Worm (Caenorhabditis elegans) whole organism, L4 larva: ENCODE data around the gene teg-1.

Experiments used
- D1046.2 ChIP-seq: fragments of 200-800 bp; sonication (Bioruptor generic); IDR thresholded peaks from 2 replicates; pipeline ENCODE4 v1.3.6; 2022; ENCODE audit warnings: missing genetic modification characterization, missing compliant biosample characterization
- F10B5.3 ChIP-seq: sonication (generic microtip); optimal IDR thresholded peaks from 2 replicates; lab custom pipeline; 2016; ENCODE audit warnings: mild to moderate bottlenecking, missing genetic modification characterization, missing compliant biosample characterization
- T20F7.1 ChIP-seq: fragments of 200-800 bp; sonication (Bioruptor generic); optimal IDR thresholded peaks from 2 replicates; lab custom pipeline; 2018; ENCODE audit warnings: mild to moderate bottlenecking, missing genetic modification characterization, missing compliant biosample characterization
- Y105C5A.15 ChIP-seq: fragments of 200-800 bp; sonication (Bioruptor generic); IDR thresholded peaks from 2 replicates; pipeline ENCODE4 v1.3.6; 2022; ENCODE audit warnings: missing genetic modification characterization, missing compliant biosample characterization
- ZK337.2 ChIP-seq: fragments of 200-800 bp; sonication (Bioruptor generic); IDR thresholded peaks from 2 replicates; pipeline ENCODE4 v1.3.6; 2022; ENCODE audit warnings: missing genetic modification reagents, missing genetic modification characterization, missing compliant biosample characterization
- aha-1 ChIP-seq: fragments of 150-350 bp; peaks from one replicate; lab custom pipeline; 2014; ENCODE audit warnings: missing biosample characterization, missing genetic modification characterization
- ama-1 ChIP-seq: fragments of 150-350 bp; optimal IDR thresholded peaks from 2 replicates; lab custom pipeline; 2014; ENCODE audit warnings: inconsistent platforms, mixed read lengths
- arid-1 ChIP-seq: fragments of 200-800 bp; sonication (Bioruptor generic); conservative IDR thresholded peaks from 2 replicates; pipeline ENCODE4 v1.3.6; 2022; ENCODE audit warnings: missing genetic modification reagents, missing genetic modification characterization, missing compliant biosample characterization
- attf-4 ChIP-seq: sonication (generic microtip); optimal IDR thresholded peaks from 3 replicates; lab custom pipeline; 2017; ENCODE audit warnings: missing biosample characterization, missing genetic modification characterization
- cey-2 ChIP-seq: sonication (generic microtip); optimal IDR thresholded peaks from 3 replicates; lab custom pipeline; 2017; ENCODE audit warnings: missing genetic modification characterization, mild to moderate bottlenecking, missing compliant biosample characterization, antibody characterized with exemption, borderline replicate concordance; ENCODE audit not compliant: insufficient read depth
- ctbp-1 ChIP-seq: fragments of 200-800 bp; sonication (Bioruptor generic); IDR thresholded peaks from 2 replicates; pipeline ENCODE4 v1.3.6; 2022; ENCODE audit warnings: missing genetic modification reagents, missing genetic modification characterization, missing compliant biosample characterization
- daf-16 ChIP-seq, 3 experiments: sonication (generic microtip); optimal IDR thresholded peaks; 2 replicates each; lab custom pipeline; 2016 to 2017; ENCODE audit warnings: missing genetic modification characterization in 3 of 3, missing genetic modification reagents in 3 of 3, mild to moderate bottlenecking in 2 of 3, missing compliant biosample characterization in 2 of 3, missing biosample characterization in 1 of 3, moderate library complexity in 1 of 3
- daf-8 ChIP-seq: fragments of 200-800 bp; sonication (Bioruptor generic); IDR thresholded peaks from 2 replicates; pipeline ENCODE4 v1.3.6; 2022; ENCODE audit warnings: missing genetic modification characterization, missing compliant biosample characterization
- dmd-9 ChIP-seq: fragments of 200-800 bp; sonication (Bioruptor generic); IDR thresholded peaks from 2 replicates; pipeline ENCODE4 v1.3.6; 2022; ENCODE audit warnings: missing genetic modification reagents, missing genetic modification characterization, missing compliant biosample characterization
- dpl-1 ChIP-seq: fragments of 150-350 bp; optimal IDR thresholded peaks from 2 replicates; lab custom pipeline; 2014; ENCODE audit warnings: missing biosample characterization, missing genetic modification reagents, missing genetic modification characterization
- dve-1 ChIP-seq: sonication (generic microtip); optimal IDR thresholded peaks from 2 replicates; lab custom pipeline; 2017; ENCODE audit warnings: antibody characterized with exemption, mild to moderate bottlenecking, missing genetic modification characterization, missing compliant biosample characterization; ENCODE audit not compliant: insufficient read depth
- egl-27 ChIP-seq: sonication (generic microtip); optimal IDR thresholded peaks from 3 replicates; lab custom pipeline; 2017; ENCODE audit warnings: missing biosample characterization, missing genetic modification reagents, missing genetic modification characterization
- hlh-30 ChIP-seq: sonication (generic microtip); optimal IDR thresholded peaks from 2 replicates; lab custom pipeline; 2017; ENCODE audit warnings: antibody characterized with exemption, mild to moderate bottlenecking, missing genetic modification characterization, missing compliant biosample characterization; ENCODE audit not compliant: insufficient read depth
- hmg-1.1 ChIP-seq: fragments of 200-800 bp; sonication (Bioruptor generic); IDR thresholded peaks from 2 replicates; pipeline ENCODE4 v1.3.6; 2022; ENCODE audit warnings: missing genetic modification reagents, missing genetic modification characterization, missing compliant biosample characterization
- lim-7 ChIP-seq: fragments of 200-800 bp; sonication (Bioruptor generic); IDR thresholded peaks from 2 replicates; pipeline ENCODE4 v1.3.6; 2022; ENCODE audit warnings: missing genetic modification characterization, missing compliant biosample characterization
- lin-39 ChIP-seq: fragments of 150-350 bp; optimal IDR thresholded peaks from 2 replicates; lab custom pipeline; 2014; ENCODE audit warnings: missing biosample characterization, missing genetic modification reagents, missing genetic modification characterization
- lir-3 ChIP-seq: sonication (generic microtip); optimal IDR thresholded peaks from 2 replicates; lab custom pipeline; 2016; ENCODE audit warnings: mild to moderate bottlenecking, missing genetic modification characterization, missing compliant biosample characterization
- lsy-2 ChIP-seq, 2 experiments: fragments of 150-350 bp in 1 of 2; sonication (generic microtip) in 1 of 2; optimal IDR thresholded peaks; 2 replicates each; lab custom pipeline; 2014 to 2017; ENCODE audit warnings: missing biosample characterization in 2 of 2, missing genetic modification characterization in 2 of 2
- mdl-1 ChIP-seq, 2 experiments: fragments of 150-350 bp in 1 of 2; sonication (generic microtip) in 1 of 2; optimal IDR thresholded peaks; 2 replicates each; lab custom pipeline; 2014 to 2017; ENCODE audit warnings: missing biosample characterization in 2 of 2, missing genetic modification characterization in 2 of 2
- mxl-3 ChIP-seq: fragments of 200-800 bp; sonication (Bioruptor generic); optimal IDR thresholded peaks from 2 replicates; lab custom pipeline; 2018; ENCODE audit warnings: mild to moderate bottlenecking, missing genetic modification characterization, missing compliant biosample characterization
- nhr-10 ChIP-seq: fragments of 150-350 bp; optimal IDR thresholded peaks from 2 replicates; lab custom pipeline; 2014; ENCODE audit warnings: missing biosample characterization, missing genetic modification characterization
- nhr-28 ChIP-seq: fragments of 150-350 bp; optimal IDR thresholded peaks from 2 replicates; lab custom pipeline; 2014; ENCODE audit warnings: missing biosample characterization, missing genetic modification characterization
- nhr-6 ChIP-seq: fragments of 150-350 bp; optimal IDR thresholded peaks from 2 replicates; lab custom pipeline; 2014; ENCODE audit warnings: missing biosample characterization, missing genetic modification characterization
- php-3 ChIP-seq: fragments of 200-800 bp; sonication (Bioruptor generic); IDR thresholded peaks from 2 replicates; pipeline ENCODE4 v1.3.6; 2022; ENCODE audit warnings: missing genetic modification reagents, missing genetic modification characterization, missing compliant biosample characterization
- set-16 ChIP-seq: fragments of 200-800 bp; sonication (Bioruptor generic); IDR thresholded peaks from 2 replicates; pipeline ENCODE4 v1.3.6; 2022; ENCODE audit warnings: missing genetic modification reagents, missing genetic modification characterization, missing compliant biosample characterization
- skn-1 ChIP-seq: fragments of 150-350 bp; optimal IDR thresholded peaks from 2 replicates; lab custom pipeline; 2014; ENCODE audit warnings: missing biosample characterization, missing genetic modification characterization
- snpc-4 ChIP-seq: fragments of 150-350 bp; optimal IDR thresholded peaks from 2 replicates; lab custom pipeline; 2014; ENCODE audit warnings: missing biosample characterization, missing genetic modification characterization
- unc-62 ChIP-seq, 3 experiments: fragments of 150-350 bp in 1 of 3; sonication (generic microtip); optimal IDR thresholded peaks in 2 of 3; peaks in 1 of 3; 1 replicate in 1 of 3; 2 replicates in 2 of 3; lab custom pipeline; 2014 to 2017; ENCODE audit warnings: missing biosample characterization in 3 of 3, missing genetic modification characterization in 3 of 3, missing genetic modification reagents in 3 of 3, missing genotype in 1 of 3
- vab-7 ChIP-seq: fragments of 200-800 bp; sonication (Bioruptor generic); IDR thresholded peaks from 2 replicates; pipeline ENCODE4 v1.3.6; 2022; ENCODE audit warnings: missing genetic modification reagents, missing genetic modification characterization, missing compliant biosample characterization
- zip-11 ChIP-seq: fragments of 200-800 bp; sonication (Bioruptor generic); IDR thresholded peaks from 2 replicates; pipeline ENCODE4 v1.3.6; 2022; ENCODE audit warnings: missing genetic modification characterization, missing compliant biosample characterization
- zip-2 ChIP-seq: fragments of 150-350 bp; optimal IDR thresholded peaks from 2 replicates; lab custom pipeline; 2014; ENCODE audit warnings: missing biosample characterization, missing genetic modification characterization

Gene teg-1

DNA sequence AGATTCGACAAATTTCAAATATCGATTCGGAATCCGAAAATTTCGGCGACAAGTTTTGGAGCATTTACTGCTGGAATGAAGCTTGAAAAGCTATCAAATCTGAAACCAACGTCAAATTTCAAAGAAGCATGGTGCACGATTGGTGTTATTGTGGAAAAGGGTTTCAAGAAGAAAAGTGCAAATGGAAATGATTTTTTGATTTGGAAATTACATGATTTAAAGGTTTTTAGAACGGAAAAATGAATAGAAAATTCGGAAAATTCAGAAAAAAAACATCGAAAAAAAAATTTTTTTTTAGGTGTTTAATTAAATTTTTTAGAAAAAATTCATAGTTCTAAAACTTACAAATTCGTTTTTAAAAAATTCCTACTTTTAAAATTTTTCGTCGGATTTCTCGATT, at the start of gene teg-1:
Gene teg-1, minus strand, starts transcription at position 101 of the 400 bp plus-strand sequence.
- TF ChIP-seq lsy-2 (tag; optimal IDR thresholded peaks at IDR 0.05; lab: Kevin White, UChicago), result no peak
- no peak for TF ChIP-seq ama-1 (lab: Kevin White, UChicago)
- no peak for TF ChIP-seq aha-1 (tag; lab: Kevin White, UChicago)
- TF ChIP-seq mdl-1 (tag; optimal IDR thresholded peaks at IDR 0.05; lab: Kevin White, UChicago), result no peak
- no peak for TF ChIP-seq lim-7 (GFP tag; lab: Robert Waterston, UW)
- no peak for TF ChIP-seq D1046.2 (GFP tag; lab: Robert Waterston, UW)
- TF ChIP-seq hmg-1.1 (GFP tag; lab: Robert Waterston, UW), result no peak
- TF ChIP-seq vab-7 (GFP tag; lab: Robert Waterston, UW), result no peak
- no peak for TF ChIP-seq zip-2 (tag; lab: Kevin White, UChicago)
- no peak for TF ChIP-seq egl-27
- no peak for TF ChIP-seq T20F7.1 (GFP tag; lab: Kevin White, UChicago)
- TF ChIP-seq lir-3 (tag; lab: Kevin White, UChicago), result no peak
- TF ChIP-seq dve-1, result no peak
- TF ChIP-seq, all 104 proteins: peak for 0

DNA sequence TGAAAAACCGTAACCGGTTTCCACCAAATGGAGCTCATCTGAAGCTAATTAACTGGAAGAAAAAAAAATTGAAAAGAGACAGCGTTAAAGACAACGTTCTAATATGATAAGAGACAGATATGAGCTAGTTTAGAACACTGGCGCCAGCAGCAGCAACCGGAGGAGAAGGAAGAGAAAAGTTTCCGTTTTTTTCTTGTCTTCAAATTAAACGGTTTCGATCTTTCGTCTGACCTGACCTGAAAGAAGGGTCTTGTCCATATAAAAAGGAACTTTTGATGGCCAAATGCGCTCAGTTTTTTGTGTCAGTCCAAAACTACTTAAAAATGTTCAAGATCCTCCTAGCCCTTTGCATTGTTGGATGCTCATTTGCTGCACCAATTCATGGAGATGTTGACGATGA, 48.4 kb upstream of the teg-1 start, which contains the start of gene T28D6.3:
Gene T28D6.3, plus strand, starts transcription at position 301 of the 400 bp plus-strand sequence.
- no peak for TF ChIP-seq F10B5.3 (tag; lab: Kevin White, UChicago)
- TF ChIP-seq, all 104 proteins: peak for 0

DNA sequence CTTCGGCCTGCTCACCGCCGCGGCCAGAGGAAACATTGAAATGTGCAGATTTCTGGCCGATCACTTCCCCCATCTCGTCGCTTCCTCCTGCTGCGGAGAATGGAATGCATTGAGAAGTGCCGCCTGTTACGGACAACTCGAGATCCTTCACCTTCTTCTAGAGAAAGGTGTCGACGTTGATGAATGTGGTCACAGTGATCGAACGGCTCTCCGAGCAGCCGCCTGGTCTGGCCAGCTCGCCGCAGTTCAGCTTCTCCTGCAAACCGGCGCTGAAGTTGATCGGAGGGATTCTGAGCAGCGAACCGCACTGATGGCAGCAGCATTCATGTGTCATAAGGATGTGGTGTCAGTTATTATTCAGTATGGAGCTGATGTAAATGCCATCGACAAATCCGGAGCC, 44.9 kb upstream of the teg-1 start:
- TF ChIP-seq nhr-28 (tag; lab: Kevin White, UChicago) (no peak), set-16 (GFP tag; lab: Robert Waterston, UW) (peak; percentile 87), arid-1 (GFP tag; lab: Robert Waterston, UW) (no peak), lin-39 (tag; lab: Kevin White, UChicago) (no peak), mxl-3 (GFP tag; lab: Kevin White, UChicago) (no peak), ctbp-1 (GFP tag; lab: Robert Waterston, UW) (no peak)

DNA sequence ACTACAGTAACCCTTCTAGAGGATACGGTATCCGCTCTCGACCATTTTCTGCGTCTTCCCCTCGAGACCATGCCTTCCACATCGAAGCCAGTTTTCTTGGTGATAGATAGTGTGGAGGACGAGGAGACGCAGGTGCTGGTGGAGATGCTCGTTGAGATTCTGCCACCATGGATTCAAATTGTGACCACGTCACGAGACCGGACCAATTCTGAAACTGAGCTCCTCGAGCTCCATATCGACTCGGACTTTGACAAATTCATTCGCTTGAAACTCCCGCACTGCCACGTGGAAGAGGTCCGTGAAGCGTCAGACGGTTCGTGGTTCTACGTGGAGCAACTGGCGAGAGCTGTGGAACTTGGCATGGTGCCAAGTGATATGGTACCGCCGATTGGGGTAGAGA, 43.4 kb upstream of the teg-1 start:
- TF ChIP-seq ZK337.2 (no peak), snpc-4 (no peak), skn-1 (tag; lab: Kevin White, UChicago) (no peak), set-16 (GFP tag; lab: Robert Waterston, UW) (peak; percentile 30), Y105C5A.15 (GFP tag; lab: Robert Waterston, UW) (no peak), nhr-10 (tag; lab: Kevin White, UChicago) (no peak), cey-2 (tag; lab: Kevin White, UChicago) (no peak), daf-16 (GFP tag; optimal IDR thresholded peaks at IDR 0.05; lab: Kevin White, UChicago) (no peak), daf-16 (tag; optimal IDR thresholded peaks at IDR 0.05; lab: Kevin White, UChicago) (no peak), aha-1 (tag; lab: Kevin White, UChicago) (peak; percentile 60), attf-4 (tag; lab: Kevin White, UChicago) (no peak), D1046.2 (GFP tag; lab: Robert Waterston, UW) (no peak), zip-11 (GFP tag; lab: Robert Waterston, UW) (no peak), dpl-1 (no peak), daf-8 (GFP tag; lab: Robert Waterston, UW) (no peak)

DNA sequence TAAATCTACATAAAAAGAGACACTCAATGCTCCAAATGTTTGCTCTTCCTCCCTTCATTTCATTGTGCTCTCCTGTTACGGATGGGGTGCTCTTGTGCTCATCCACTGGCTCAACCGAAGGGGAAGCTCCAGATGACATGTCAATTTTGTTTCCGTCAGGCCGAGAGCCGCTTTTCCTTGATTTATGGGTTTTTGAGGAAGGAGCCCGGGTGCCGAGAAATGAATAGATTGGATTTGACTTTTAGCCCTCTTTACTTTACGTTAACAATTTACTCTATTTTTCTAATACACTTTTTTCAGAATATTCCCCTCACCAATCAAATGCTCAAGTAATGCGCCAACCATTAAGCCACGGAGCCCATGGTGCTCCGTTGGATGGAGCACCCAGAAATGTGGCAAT, 42.1 kb upstream of the teg-1 start, which contains the start of gene T28D6.4:
Gene T28D6.4, plus strand, starts transcription at position 301 of the 400 bp plus-strand sequence.
- peak in 1 of 2 experiments; percentile 36 for TF ChIP-seq unc-62 (GFP tag; optimal IDR thresholded peaks at IDR 0.05 in 1 of 2; lab: Kevin White, UChicago)
- no peak for TF ChIP-seq unc-62 (tag; optimal IDR thresholded peaks at IDR 0.05; lab: Kevin White, UChicago)
- TF ChIP-seq nhr-6, result no peak
- TF ChIP-seq dmd-9 (GFP tag; lab: Robert Waterston, UW), result no peak
- TF ChIP-seq hlh-30, result no peak
- no peak for TF ChIP-seq php-3
